Worm (Caenorhabditis elegans) whole organism, L4 larva: Measurements from ENCODE around the gene F38A1.8.

Experiments
- R02D3.7 ChIP-seq: fragments of 150-350 bp; sonication (generic microtip); optimal IDR thresholded peaks from 3 replicates; lab custom pipeline; 2014; ENCODE audit warnings: missing biosample characterization, missing genetic modification characterization
- ama-1 ChIP-seq: fragments of 150-350 bp; optimal IDR thresholded peaks from 2 replicates; lab custom pipeline; 2014; ENCODE audit warnings: inconsistent platforms, mixed read lengths
- ces-1 ChIP-seq: fragments of 150-350 bp; sonication (generic microtip); optimal IDR thresholded peaks from 4 replicates; lab custom pipeline; 2014; ENCODE audit warnings: missing biosample characterization, missing genetic modification reagents, missing genetic modification characterization
- egl-27 ChIP-seq: sonication (generic microtip); optimal IDR thresholded peaks from 3 replicates; lab custom pipeline; 2017; ENCODE audit warnings: missing biosample characterization, missing genetic modification reagents, missing genetic modification characterization
- ztf-7 ChIP-seq: fragments of 150-350 bp; optimal IDR thresholded peaks from 2 replicates; lab custom pipeline; 2014; ENCODE audit warnings: missing biosample characterization, missing genetic modification characterization

DNA sequence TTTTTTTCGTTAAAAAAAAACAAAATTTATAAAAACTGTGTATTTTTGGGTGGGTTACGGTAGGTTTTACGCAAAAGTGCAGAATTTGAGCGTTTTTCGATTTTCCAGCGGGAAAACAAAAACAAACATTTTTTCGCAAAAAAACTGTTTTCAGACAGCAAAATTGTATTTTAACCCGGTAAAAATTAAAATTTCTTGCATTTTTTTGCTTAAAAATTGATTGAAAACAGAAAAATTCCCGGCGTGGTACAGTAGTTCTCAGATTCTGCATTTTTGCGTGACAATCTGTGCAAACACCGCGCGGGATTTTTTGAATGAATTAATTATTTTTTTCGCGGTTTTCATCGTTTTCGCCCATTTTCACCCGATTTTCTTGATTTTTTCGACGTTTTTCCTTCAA is 37.4 kb upstream of the F38A1.8 start:
- TF ChIP-seq R02D3.7 (tag; lab: Kevin White, UChicago) (no peak), ces-1 (GFP tag; lab: Kevin White, UChicago) (no peak), ztf-7 (no peak), egl-27 (tag; lab: Kevin White, UChicago) (no peak), ama-1 (lab: Kevin White, UChicago) (no peak)
